Fruit fly (Drosophila melanogaster) whole organism, embryonic: ENCODE measurements around the gene CG31122.
A peak's percentile ranks its signal among the peaks of the same experiment; 100 is the strongest.

Source experiments
- Aef1 ChIP-seq: fragments of 200-800 bp; sonication (Bioruptor generic); IDR thresholded peaks from 3 replicates; pipeline ENCODE4 v1.3.6; 2022; ENCODE audit warnings: missing biosample characterization, missing genetic modification characterization
- CG16815 ChIP-seq: fragments of 200-800 bp; sonication (Bioruptor generic); optimal IDR thresholded peaks from 3 replicates; lab custom pipeline; 2017; ENCODE audit warnings: missing biosample characterization, mild to moderate bottlenecking, missing genetic modification characterization
- CG7928 ChIP-seq: fragments of 200-800 bp; sonication (Bioruptor generic); optimal IDR thresholded peaks from 2 replicates; lab custom pipeline; 2017; ENCODE audit warnings: missing biosample characterization, mild to moderate bottlenecking, missing genetic modification characterization
- CG9609 ChIP-seq: fragments of 200-800 bp; sonication (Bioruptor generic); optimal IDR thresholded peaks from 3 replicates; lab custom pipeline; 2016; ENCODE audit warnings: missing biosample characterization, missing genetic modification characterization
- Fer1 ChIP-seq: fragments of 200-800 bp; sonication (Bioruptor generic); optimal IDR thresholded peaks from 2 replicates; lab custom pipeline; 2017; ENCODE audit warnings: missing biosample characterization, mild to moderate bottlenecking, missing genetic modification characterization
- HmgD ChIP-seq: fragments of 200-800 bp; sonication (Bioruptor generic); optimal IDR thresholded peaks from 3 replicates; lab custom pipeline; 2016; ENCODE audit warnings: missing biosample characterization, missing genetic modification characterization
- abd-A ChIP-seq: fragments of 200-800 bp; sonication (Bioruptor generic); optimal IDR thresholded peaks from 3 replicates; lab custom pipeline; 2019; ENCODE audit warnings: missing biosample characterization, mild to moderate bottlenecking, missing genetic modification characterization, moderate library complexity
- chinmo ChIP-seq: fragments of 200-800 bp; sonication (Bioruptor generic); IDR thresholded peaks from 4 replicates; pipeline ENCODE4 v1.3.6; 2022; ENCODE audit warnings: missing biosample characterization, missing genetic modification characterization; ENCODE audit not compliant: partially characterized antibody
- da ChIP-seq: fragments of 200-800 bp; sonication (Bioruptor generic); optimal IDR thresholded peaks from 2 replicates; lab custom pipeline; 2016; ENCODE audit warnings: missing biosample characterization, missing genetic modification characterization
- pum ChIP-seq: fragments of 200-800 bp; sonication (Bioruptor generic); optimal IDR thresholded peaks from 2 replicates; lab custom pipeline; 2016; ENCODE audit warnings: missing biosample characterization, missing genetic modification characterization
- row ChIP-seq: fragments of 200-800 bp; sonication (Bioruptor generic); IDR thresholded peaks from 3 replicates; pipeline ENCODE4 v1.3.6; 2022; ENCODE audit warnings: missing biosample characterization, missing genetic modification characterization
- seq ChIP-seq: fragments of 200-800 bp; sonication (Bioruptor generic); IDR thresholded peaks from 2 replicates; pipeline ENCODE4 v1.3.6; 2022; ENCODE audit warnings: missing biosample characterization, missing genetic modification characterization
- ssp ChIP-seq: fragments of 200-800 bp; sonication (Bioruptor generic); IDR thresholded peaks from 2 replicates; pipeline ENCODE4 v1.3.6; 2022; ENCODE audit warnings: missing biosample characterization, missing genetic modification characterization
- stc ChIP-seq: fragments of 200-800 bp; sonication (Bioruptor generic); IDR thresholded peaks from 2 replicates; pipeline ENCODE4 v1.3.6; 2022; ENCODE audit warnings: missing biosample characterization, missing genetic modification characterization

CG31122 gene

DNA sequence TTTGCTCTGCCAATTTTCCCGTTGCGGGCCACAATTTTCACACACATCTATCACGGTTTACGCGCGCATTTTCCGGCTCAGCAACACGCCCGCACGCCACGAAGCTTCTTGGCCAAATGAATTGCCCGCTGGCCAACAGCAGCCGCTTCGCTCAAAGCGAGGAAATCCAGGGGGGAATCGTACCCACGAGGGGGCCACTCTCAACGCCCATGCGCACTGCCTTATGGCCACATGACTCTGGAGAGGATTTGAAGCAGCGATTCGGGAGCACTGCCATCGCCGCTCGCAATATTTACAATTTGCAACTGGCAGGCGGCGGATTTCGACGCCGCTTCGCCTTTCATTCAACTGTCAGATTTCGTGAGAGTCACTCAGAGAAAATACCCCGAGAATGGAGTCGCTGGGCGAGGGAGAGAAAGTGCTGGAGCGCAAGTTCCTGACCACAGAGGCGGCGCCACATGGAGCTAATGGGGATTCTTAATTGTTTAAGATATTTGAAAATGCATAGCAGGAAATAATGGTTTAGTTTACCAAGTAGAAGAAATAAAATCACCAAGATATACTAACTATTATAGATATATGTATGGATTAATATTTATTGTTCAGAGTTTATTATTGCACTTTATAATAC is 51.9 kb downstream of the CG31122 start, which contains the start of gene CG15803 (continued):
- TF ChIP-seq da (no peak), seq (GFP tag; lab: Robert Waterston, UW) (peak; percentile 10; the same call in 1 of the 2 replicates), stc (GFP tag; lab: Robert Waterston, UW) (no peak; the same call in 1 of the 2 replicates), CG16815 (GFP tag; lab: Kevin White, UChicago) (no peak), HmgD (GFP tag; lab: Kevin White, UChicago) (no peak), Fer1 (GFP tag; lab: Kevin White, UChicago) (peak; percentile 6), Aef1 (GFP tag; lab: Robert Waterston, UW) (no peak), CG9609 (no peak), ssp (no peak), row (peak; percentile 55; the same call in 2 of the 3 replicates), chinmo (GFP tag; lab: Robert Waterston, UW) (peak; percentile 51; the same call in 1 of the 4 replicates), abd-A (tag; lab: Kevin White, UChicago) (peak; percentile 76), pum (no peak), CG7928 (no peak)
